Worm (Caenorhabditis elegans): ENCODE results near the gene mig-38.
A peak's percentile ranks its signal among the peaks of the same experiment; 100 is the strongest.

mig-38 gene

DNA sequence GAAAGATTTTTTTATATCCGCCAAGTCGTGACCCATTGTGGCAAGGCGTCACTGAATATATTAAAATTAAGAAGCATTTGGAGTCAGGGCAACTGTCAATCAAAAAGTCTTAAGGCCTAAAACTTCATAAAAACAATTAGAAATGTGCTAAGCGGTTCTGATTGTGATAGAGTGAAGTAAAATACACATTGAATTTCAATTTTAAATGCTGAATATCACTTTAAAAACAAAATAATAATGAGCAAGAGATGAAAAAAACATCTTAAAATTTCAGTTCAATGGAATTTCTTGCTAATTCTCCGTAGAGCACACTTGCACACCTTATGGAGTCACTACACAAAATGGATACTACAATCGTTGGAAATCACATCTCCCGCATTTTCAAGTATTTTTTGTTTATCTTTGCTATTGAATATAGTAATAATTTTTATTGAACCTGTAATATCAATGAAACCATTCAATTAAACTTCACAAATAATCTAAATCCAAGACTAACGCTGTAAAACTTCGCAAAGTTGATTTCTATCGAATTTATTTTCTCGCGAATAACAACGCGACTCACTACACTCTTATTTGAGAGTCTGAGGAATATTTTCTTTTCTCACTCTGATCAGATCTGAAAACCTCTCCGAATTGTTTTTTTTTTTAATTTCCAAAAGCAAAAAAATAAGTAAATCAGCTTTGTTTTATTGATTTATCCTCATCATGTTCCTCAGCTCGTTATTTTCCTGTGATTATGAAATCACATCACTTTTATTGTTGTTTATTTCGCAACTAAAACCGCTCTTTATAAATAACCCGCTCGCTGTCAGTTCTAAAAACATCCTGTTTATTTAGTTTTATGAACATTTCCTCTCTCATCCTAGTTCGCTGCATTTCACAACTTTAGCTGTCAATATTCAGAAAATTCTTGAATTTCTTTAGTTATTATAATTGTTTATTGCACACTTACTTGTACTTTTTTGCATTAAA lies 41.7 kb downstream of the mig-38 start, which contains the start of gene mars-1:
mars-1 (minus strand) TSS at position 51 of the 972 bp plus-strand sequence.
- TF ChIP-seq F37D6.2 (tag; optimal IDR thresholded peaks at IDR 0.05) = peak; percentile 33
- TF ChIP-seq saeg-2 (GFP tag; IDR thresholded peaks at IDR 0.05) = no peak
- TF ChIP-seq nhr-42 (GFP tag; IDR thresholded peaks at IDR 0.05) = no peak
- TF ChIP-seq Y5F2A.4 (GFP tag; optimal IDR thresholded peaks at IDR 0.05) = no peak
- TF ChIP-seq lin-29 (GFP tag; IDR thresholded peaks at IDR 0.05) = no peak
- peak in 1 of 2 experiments; percentile 51 for TF ChIP-seq unc-62 (GFP tag; optimal IDR thresholded peaks at IDR 0.05 in 1 of 2)
- TF ChIP-seq unc-62 (tag; optimal IDR thresholded peaks at IDR 0.05) = no peak
- TF ChIP-seq nhr-11 (tag; optimal IDR thresholded peaks at IDR 0.05) = peak; percentile 66
- peak; percentile 64 for TF ChIP-seq lin-13 (GFP tag; optimal IDR thresholded peaks at IDR 0.05)
- TF ChIP-seq attf-4 (tag; optimal IDR thresholded peaks at IDR 0.05) = no peak
- peak; percentile 78 for TF ChIP-seq mep-1 (tag; optimal IDR thresholded peaks at IDR 0.05)
- TF ChIP-seq mes-2 (tag; optimal IDR thresholded peaks at IDR 0.05; ENCODE audit: poor library complexity, severe bottlenecking) = peak; percentile 82
- TF ChIP-seq hlh-30 (tag; optimal IDR thresholded peaks at IDR 0.05; ENCODE audit: insufficient read depth) = peak; percentile 64
- no peak for TF ChIP-seq ceh-32 (tag; optimal IDR thresholded peaks at IDR 0.05; ENCODE audit: poor library complexity)
- no peak for TF ChIP-seq skn-1 (tag; optimal IDR thresholded peaks at IDR 0.05)
- no peak for TF ChIP-seq spr-1 (tag; optimal IDR thresholded peaks at IDR 0.05)
- TF ChIP-seq ZK337.2 (GFP tag; IDR thresholded peaks at IDR 0.05) = no peak
- TF ChIP-seq D1046.2 (GFP tag; IDR thresholded peaks at IDR 0.05) = no peak
- no peak for TF ChIP-seq egl-27 (tag; optimal IDR thresholded peaks at IDR 0.05)
- TF ChIP-seq zfp-2 (tag; optimal IDR thresholded peaks at IDR 0.05) = no peak
- TF ChIP-seq dmd-9 (GFP tag; IDR thresholded peaks at IDR 0.05) = peak; percentile 36; the same call in 1 of the 2 replicates
- peak; percentile 12 to 80 for TF ChIP-seq lsy-2 (tag; optimal IDR thresholded peaks at IDR 0.05)
- TF ChIP-seq pha-4 (GFP tag; IDR thresholded peaks at IDR 0.05) = no peak
- TF ChIP-seq pha-4 (tag; optimal IDR thresholded peaks at IDR 0.05) = no peak
- TF ChIP-seq T20F7.1 (GFP tag; optimal IDR thresholded peaks at IDR 0.05) = peak; percentile 81
- TF ChIP-seq nhr-102 (tag; optimal IDR thresholded peaks at IDR 0.05) = no peak
- TF ChIP-seq egl-43 (GFP tag; IDR thresholded peaks at IDR 0.05) = no peak
- TF ChIP-seq unc-39 (tag; optimal IDR thresholded peaks at IDR 0.05) = no peak
- TF ChIP-seq Y75B8A.6 (GFP tag; IDR thresholded peaks at IDR 0.05) = no peak
- TF ChIP-seq daf-19 (GFP tag; conservative IDR thresholded peaks at IDR 0.05) = no peak
- no peak for TF ChIP-seq fos-1 (tag; optimal IDR thresholded peaks at IDR 0.05)
- no peak for TF ChIP-seq lir-3 (tag; optimal IDR thresholded peaks at IDR 0.05)
- no peak for TF ChIP-seq ceh-28 (tag; optimal IDR thresholded peaks at IDR 0.05)
- no peak for TF ChIP-seq vab-7 (GFP tag; IDR thresholded peaks at IDR 0.05)
- no peak for TF ChIP-seq R02D3.7 (tag; optimal IDR thresholded peaks at IDR 0.05)
- TF ChIP-seq daf-8 (GFP tag; IDR thresholded peaks at IDR 0.05) = no peak
- no peak for TF ChIP-seq Y48G9A.11 (GFP tag; IDR thresholded peaks at IDR 0.05)
- no peak for TF ChIP-seq lim-7 (GFP tag; IDR thresholded peaks at IDR 0.05)
- TF ChIP-seq nhr-41 (GFP tag; IDR thresholded peaks at IDR 0.05) = no peak
- no peak for TF ChIP-seq madf-9 (GFP tag; conservative IDR thresholded peaks at IDR 0.05)
- no peak for TF ChIP-seq ces-1 (GFP tag; optimal IDR thresholded peaks at IDR 0.05)
- peak; percentile 62 for TF ChIP-seq rbr-2 (tag; optimal IDR thresholded peaks at IDR 0.05)
- TF ChIP-seq nhr-10 (tag; optimal IDR thresholded peaks at IDR 0.05) = no peak
- no peak for TF ChIP-seq snpc-4 (tag; optimal IDR thresholded peaks at IDR 0.05)
- peak; percentile 96 for TF ChIP-seq lin-38 (GFP tag; IDR thresholded peaks at IDR 0.05)
- TF ChIP-seq set-16 (GFP tag; IDR thresholded peaks at IDR 0.05) = no peak
- peak; percentile 45 for TF ChIP-seq dve-1 (tag; optimal IDR thresholded peaks at IDR 0.05; ENCODE audit: insufficient read depth)
- TF ChIP-seq lin-15B (tag; optimal IDR thresholded peaks at IDR 0.05) = no peak
- TF ChIP-seq Y105C5A.15 (GFP tag; IDR thresholded peaks at IDR 0.05) = no peak
- peak; percentile 64 for TF ChIP-seq hlh-11 (tag; optimal IDR thresholded peaks at IDR 0.05)
